Worm (Caenorhabditis elegans) whole organism, young adult: ENCODE data around the gene ent-2.

Experiments
- B0019.2 ChIP-seq: fragments of 200-800 bp; sonication (Bioruptor generic); conservative IDR thresholded peaks from 2 replicates; pipeline ENCODE4 v1.3.6; 2022; ENCODE audit warnings: missing genetic modification reagents, missing genetic modification characterization, missing compliant biosample characterization
- B0336.3 ChIP-seq: fragments of 200-800 bp; sonication (Bioruptor generic); IDR thresholded peaks from 2 replicates; pipeline ENCODE4 v1.3.6; 2022; ENCODE audit warnings: missing genetic modification characterization, missing compliant biosample characterization
- D2030.7 ChIP-seq: fragments of 200-800 bp; sonication (Bioruptor generic); IDR thresholded peaks from 2 replicates; pipeline ENCODE4 v1.3.6; 2022; ENCODE audit warnings: missing genetic modification reagents, missing genetic modification characterization, missing compliant biosample characterization
- F22D6.2 ChIP-seq: sonication (generic microtip); optimal IDR thresholded peaks from 2 replicates; lab custom pipeline; 2016; ENCODE audit warnings: mild to moderate bottlenecking, missing genetic modification characterization, missing compliant biosample characterization
- F33H1.4 ChIP-seq: fragments of 200-800 bp; sonication (Bioruptor generic); IDR thresholded peaks from 2 replicates; pipeline ENCODE4 v1.3.6; 2022; ENCODE audit warnings: missing genetic modification reagents, missing genetic modification characterization, missing compliant biosample characterization
- F39B2.1 ChIP-seq: fragments of 200-800 bp; sonication (Bioruptor generic); IDR thresholded peaks from 2 replicates; pipeline ENCODE4 v1.3.6; 2022; ENCODE audit warnings: missing genetic modification reagents, missing genetic modification characterization, missing compliant biosample characterization
- T26A5.8 ChIP-seq: sonication (generic microtip); optimal IDR thresholded peaks from 2 replicates; lab custom pipeline; 2016; ENCODE audit warnings: missing genetic modification characterization, missing compliant biosample characterization
- Y67H2A.10 ChIP-seq: fragments of 200-800 bp; sonication (Bioruptor generic); conservative IDR thresholded peaks from 2 replicates; pipeline ENCODE4 v1.3.6; 2022; ENCODE audit warnings: missing genetic modification reagents, missing genetic modification characterization, missing compliant biosample characterization
- Y79H2A.3 ChIP-seq: fragments of 200-800 bp; sonication (Bioruptor generic); conservative IDR thresholded peaks from 2 replicates; pipeline ENCODE4 v1.3.6; 2022; ENCODE audit warnings: missing genetic modification reagents, missing genetic modification characterization, missing compliant biosample characterization
- ZK185.1 ChIP-seq: sonication (generic microtip); optimal IDR thresholded peaks from 2 replicates; lab custom pipeline; 2016; ENCODE audit warnings: mild to moderate bottlenecking, missing genetic modification characterization, missing compliant biosample characterization; ENCODE audit not compliant: poor library complexity, severe bottlenecking
- ama-1 ChIP-seq, 3 experiments: fragments of 150-350 bp in 1 of 3; sonication (generic microtip) in 2 of 3; optimal IDR thresholded peaks; 2 replicates each; lab custom pipeline; 2014 to 2018; ENCODE audit warnings: missing biosample characterization in 2 of 3, missing genetic modification characterization in 2 of 3, missing genetic modification reagents in 2 of 3
- ccch-3 ChIP-seq: fragments of 200-800 bp; sonication (Bioruptor generic); optimal IDR thresholded peaks from 2 replicates; lab custom pipeline; 2018; ENCODE audit warnings: mild to moderate bottlenecking, missing genetic modification characterization, missing compliant biosample characterization
- cebp-1 ChIP-seq, 2 experiments: fragments of 200-800 bp in 1 of 2; sonication (Bioruptor generic) in 1 of 2; sonication (generic microtip) in 1 of 2; IDR thresholded peaks in 1 of 2; optimal IDR thresholded peaks in 1 of 2; 2 replicates each; pipeline versions ENCODE4 v1.3.6 to Lab custom; 2017 to 2022; ENCODE audit warnings: missing compliant biosample characterization in 2 of 2, missing genetic modification characterization in 2 of 2, mild to moderate bottlenecking in 1 of 2, missing genetic modification reagents in 1 of 2, moderate library complexity in 1 of 2
- ceh-91 ChIP-seq: fragments of 200-800 bp; sonication (Bioruptor generic); IDR thresholded peaks from 2 replicates; pipeline ENCODE4 v1.3.6; 2022; ENCODE audit warnings: missing genetic modification reagents, missing genetic modification characterization, missing compliant biosample characterization
- chd-7 ChIP-seq: sonication (generic microtip); optimal IDR thresholded peaks from 2 replicates; lab custom pipeline; 2016; ENCODE audit warnings: mild to moderate bottlenecking, missing genetic modification characterization, moderate library complexity, missing compliant biosample characterization
- ekl-4 ChIP-seq: fragments of 200-800 bp; sonication (Bioruptor generic); IDR thresholded peaks from 2 replicates; pipeline ENCODE4 v1.3.6; 2022; ENCODE audit warnings: missing genetic modification reagents, missing genetic modification characterization, missing compliant biosample characterization
- ets-4 ChIP-seq: fragments of 200-800 bp; sonication (Bioruptor generic); optimal IDR thresholded peaks from 2 replicates; lab custom pipeline; 2018; ENCODE audit warnings: mild to moderate bottlenecking, missing genetic modification characterization, missing compliant biosample characterization
- fkh-3 ChIP-seq: sonication (generic microtip); optimal IDR thresholded peaks from 2 replicates; lab custom pipeline; 2016; ENCODE audit warnings: mild to moderate bottlenecking, missing genetic modification characterization, missing compliant biosample characterization
- hlh-12 ChIP-seq: sonication (generic microtip); optimal IDR thresholded peaks from 2 replicates; lab custom pipeline; 2016; ENCODE audit warnings: missing genetic modification characterization, missing compliant biosample characterization
- lin-54 ChIP-seq: fragments of 200-800 bp; sonication (Bioruptor generic); optimal IDR thresholded peaks from 2 replicates; lab custom pipeline; 2018; ENCODE audit warnings: mild to moderate bottlenecking, missing genetic modification characterization, missing compliant biosample characterization
- lir-1 ChIP-seq: fragments of 200-800 bp; sonication (Bioruptor generic); conservative IDR thresholded peaks from 2 replicates; pipeline ENCODE4 v1.3.6; 2022; ENCODE audit warnings: missing genetic modification reagents, missing genetic modification characterization, missing compliant biosample characterization
- lsl-1 ChIP-seq: fragments of 200-800 bp; sonication (Bioruptor generic); optimal IDR thresholded peaks from 2 replicates; lab custom pipeline; 2018; ENCODE audit warnings: mild to moderate bottlenecking, missing genetic modification characterization, moderate library complexity, missing compliant biosample characterization
- mcd-1 ChIP-seq: fragments of 200-800 bp; sonication (Bioruptor generic); IDR thresholded peaks from 2 replicates; pipeline ENCODE4 v1.3.6; 2022; ENCODE audit warnings: missing genetic modification reagents, missing genetic modification characterization, missing compliant biosample characterization
- snpc-1.3 ChIP-seq: sonication (generic microtip); optimal IDR thresholded peaks from 2 replicates; lab custom pipeline; 2017; ENCODE audit warnings: missing genetic modification characterization, mild to moderate bottlenecking, missing compliant biosample characterization, antibody characterized with exemption, moderate library complexity, missing genotype, missing genetic modification reagents; ENCODE audit not compliant: insufficient read depth
- snpc-3.4 ChIP-seq: sonication (generic microtip); optimal IDR thresholded peaks from 2 replicates; lab custom pipeline; 2017; ENCODE audit warnings: missing genetic modification characterization, mild to moderate bottlenecking, missing compliant biosample characterization, antibody characterized with exemption, moderate library complexity, missing genotype, missing genetic modification reagents
- snpc-4 ChIP-seq, 5 experiments: fragments of 150-350 bp in 1 of 5; sonication (generic microtip) in 4 of 5; optimal IDR thresholded peaks; 2 replicates each; lab custom pipeline; 2014 to 2018; ENCODE audit warnings: missing genetic modification characterization in 5 of 5, missing biosample characterization in 3 of 5, antibody characterized with exemption in 2 of 5, mild to moderate bottlenecking in 2 of 5, missing compliant biosample characterization in 2 of 5, missing genotype in 2 of 5, moderate library complexity in 2 of 5, missing genetic modification reagents in 1 of 5
- xnd-1 ChIP-seq: sonication (generic microtip); optimal IDR thresholded peaks from 2 replicates; lab custom pipeline; 2016; ENCODE audit warnings: missing genotype, missing genetic modification reagents, missing genetic modification characterization, missing compliant biosample characterization
- zfh-2 ChIP-seq: fragments of 200-800 bp; sonication (Bioruptor generic); conservative IDR thresholded peaks from 2 replicates; pipeline ENCODE4 v1.3.6; 2022; ENCODE audit warnings: missing genetic modification reagents, missing genetic modification characterization, missing compliant biosample characterization
- zim-3 ChIP-seq: sonication (generic microtip); optimal IDR thresholded peaks from 2 replicates; lab custom pipeline; 2017; ENCODE audit warnings: mild to moderate bottlenecking, missing genetic modification characterization, moderate library complexity, missing compliant biosample characterization
- ztf-22 ChIP-seq: fragments of 200-800 bp; sonication (Bioruptor generic); optimal IDR thresholded peaks from 2 replicates; lab custom pipeline; 2018; ENCODE audit warnings: mild to moderate bottlenecking, missing genetic modification characterization, moderate library complexity, missing compliant biosample characterization
- ztf-25 ChIP-seq: fragments of 200-800 bp; sonication (Bioruptor generic); IDR thresholded peaks from 2 replicates; pipeline ENCODE4 v1.3.6; 2022; ENCODE audit warnings: missing genetic modification reagents, missing genetic modification characterization, missing compliant biosample characterization

The ent-2 gene

ce11 chrX:15593366-15593765 lies 7.5 kb upstream of the ent-2 start (continued):
- TF ChIP-seq lsl-1 (GFP tag; lab: Kevin White, UChicago) = no peak
- TF ChIP-seq lin-54 = no peak
- TF ChIP-seq, all 124 proteins: peak for 0

- no peak for TF ChIP-seq ZK185.1 (tag; lab: Kevin White, UChicago)
- TF ChIP-seq ekl-4 (GFP tag; lab: Robert Waterston, UW) = no peak
- TF ChIP-seq fkh-3 (tag; lab: Kevin White, UChicago) = no peak
- no peak for TF ChIP-seq ceh-91 (GFP tag; lab: Robert Waterston, UW)
- TF ChIP-seq B0019.2 (GFP tag; lab: Robert Waterston, UW) = no peak
- TF ChIP-seq F39B2.1 (GFP tag; lab: Robert Waterston, UW) = no peak
- no peak for TF ChIP-seq chd-7
- TF ChIP-seq T26A5.8 (tag; lab: Kevin White, UChicago) = no peak
- TF ChIP-seq D2030.7 (GFP tag; lab: Robert Waterston, UW) = 0 out of 2 replicates have a peak, but pooled peaks have one; percentile 20
- no peak for TF ChIP-seq hlh-12 (tag; lab: Kevin White, UChicago)
- TF ChIP-seq snpc-4 (GFP tag; optimal IDR thresholded peaks at IDR 0.05; lab: Kevin White, UChicago) = no peak
- TF ChIP-seq snpc-4 (tag; optimal IDR thresholded peaks at IDR 0.05; lab: Kevin White, UChicago) = peak in 2 of 4 experiments; percentile 7 to 36
- no peak for TF ChIP-seq zim-3
- TF ChIP-seq zfh-2 = peak; percentile 83
Measured at ce11 chrX:15594019-15594418, 6.8 kb upstream of the ent-2 start.

ce11 chrX:15597077-15597476 lies 3.8 kb upstream of the ent-2 start, which contains the start of gene K09A9.8:
TSS of gene K09A9.8 (minus strand) at chrX:15597177.
- TF ChIP-seq F33H1.4 = no peak
- no peak for TF ChIP-seq ets-4
- no peak for TF ChIP-seq mcd-1 (GFP tag; lab: Robert Waterston, UW)
- TF ChIP-seq ama-1 (optimal IDR thresholded peaks at IDR 0.05; lab: Kevin White, UChicago) = no peak
- no peak for TF ChIP-seq ama-1 (GFP tag; optimal IDR thresholded peaks at IDR 0.05; lab: Kevin White, UChicago)
- no peak for TF ChIP-seq ekl-4 (GFP tag; lab: Robert Waterston, UW)
- no peak for TF ChIP-seq ccch-3 (GFP tag; lab: Kevin White, UChicago)
- no peak for TF ChIP-seq cebp-1 (GFP tag; IDR thresholded peaks at IDR 0.05; lab: Robert Waterston, UW)
- TF ChIP-seq cebp-1 (tag; optimal IDR thresholded peaks at IDR 0.05; lab: Kevin White, UChicago) = no peak
- no peak for TF ChIP-seq Y67H2A.10 (GFP tag; lab: Robert Waterston, UW)
- TF ChIP-seq xnd-1 (tag; lab: Kevin White, UChicago) = no peak
- TF ChIP-seq F22D6.2 (tag; lab: Kevin White, UChicago) = no peak
- no peak for TF ChIP-seq snpc-3.4 (tag; lab: Kevin White, UChicago)
- no peak for TF ChIP-seq lir-1
- TF ChIP-seq ztf-25 (GFP tag; lab: Robert Waterston, UW) = no peak
- TF ChIP-seq Y79H2A.3 (GFP tag; lab: Robert Waterston, UW) = no peak
- TF ChIP-seq ztf-22 = no peak
- TF ChIP-seq snpc-4 (GFP tag; optimal IDR thresholded peaks at IDR 0.05; lab: Kevin White, UChicago) = no peak
- no peak for TF ChIP-seq snpc-4 (tag; optimal IDR thresholded peaks at IDR 0.05; lab: Kevin White, UChicago)
- no peak for TF ChIP-seq B0019.2 (GFP tag; lab: Robert Waterston, UW)
- TF ChIP-seq B0336.3 (GFP tag; lab: Robert Waterston, UW) = no peak
- no peak for TF ChIP-seq snpc-1.3 (tag; lab: Kevin White, UChicago)
- TF ChIP-seq zfh-2 = no peak
